Worm (Caenorhabditis elegans): Measurements from ENCODE around the gene jmjd-3.1.

jmjd-3.1 gene

ce11 chrX:8605005-8605404 is 34.2 kb downstream of the jmjd-3.1 start, which contains the start of the genes H35N09.2 and H35N09.1 (continued):
- no peak for TF ChIP-seq alr-1 (tag; optimal IDR thresholded peaks at IDR 0.05; ENCODE audit: borderline replicate concordance)
- TF ChIP-seq sox-4 (tag; optimal IDR thresholded peaks at IDR 0.05) = no peak
- peak; percentile 25 for TF ChIP-seq nhr-77 (tag; optimal IDR thresholded peaks at IDR 0.05)
- TF ChIP-seq ets-5 (GFP tag; IDR thresholded peaks at IDR 0.05) = no peak
- no peak for TF ChIP-seq mab-9 (GFP tag; IDR thresholded peaks at IDR 0.05)
- no peak for TF ChIP-seq ztf-4 (tag; optimal IDR thresholded peaks at IDR 0.05)
- no peak for TF ChIP-seq ceh-88 (GFP tag; IDR thresholded peaks at IDR 0.05)
- TF ChIP-seq efl-1 (optimal IDR thresholded peaks at IDR 0.05) = peak; percentile 50 to 55
- TF ChIP-seq efl-1 (GFP tag; optimal IDR thresholded peaks at IDR 0.05 in 1 of 2) = peak; percentile 47 to 66
- TF ChIP-seq unc-30 (tag; optimal IDR thresholded peaks at IDR 0.05) = no peak
- TF ChIP-seq lir-3 (tag; optimal IDR thresholded peaks at IDR 0.05; ENCODE audit: poor library complexity) = no peak
- no peak for TF ChIP-seq zip-4 (GFP tag; optimal IDR thresholded peaks at IDR 0.05)
- TF ChIP-seq mef-2 (tag; optimal IDR thresholded peaks at IDR 0.05) = no peak
- TF ChIP-seq pag-3 (tag; optimal IDR thresholded peaks at IDR 0.05; ENCODE audit: borderline replicate concordance, insufficient read depth) = no peak
- peak; percentile 33 for TF ChIP-seq skn-1 (tag; optimal IDR thresholded peaks at IDR 0.05)
- TF ChIP-seq lsy-2 (tag; optimal IDR thresholded peaks at IDR 0.05) = peak; percentile 39 to 67
- no peak for TF ChIP-seq dsc-1 (tag; optimal IDR thresholded peaks at IDR 0.05)
- no peak for TF ChIP-seq unc-86 (tag; optimal IDR thresholded peaks at IDR 0.05)
- peak; percentile 36 for TF ChIP-seq lin-13 (GFP tag; optimal IDR thresholded peaks at IDR 0.05)
- TF ChIP-seq isw-1 (GFP tag; IDR thresholded peaks at IDR 0.05) = no peak
- TF ChIP-seq grh-1 (GFP tag; IDR thresholded peaks at IDR 0.05) = no peak
- TF ChIP-seq unc-130 (tag; optimal IDR thresholded peaks at IDR 0.05) = peak; percentile 12
- no peak for TF ChIP-seq nhr-237 (tag; optimal IDR thresholded peaks at IDR 0.05)
- no peak for TF ChIP-seq egl-13 (tag; optimal IDR thresholded peaks at IDR 0.05)
- peak; percentile 8 to 78 for TF ChIP-seq lin-35 (GFP tag; optimal IDR thresholded peaks at IDR 0.05)
- TF ChIP-seq hlh-4 (tag; optimal IDR thresholded peaks at IDR 0.05) = no peak
- no peak for TF ChIP-seq nhr-85 (tag)
- TF ChIP-seq jun-1 (tag; optimal IDR thresholded peaks at IDR 0.05) = peak; percentile 17
- TF ChIP-seq nhr-12 (tag; optimal IDR thresholded peaks at IDR 0.05) = no peak
- TF ChIP-seq ceh-63 (GFP tag; optimal IDR thresholded peaks at IDR 0.05) = no peak
- no peak for TF ChIP-seq ceh-90 (tag; optimal IDR thresholded peaks at IDR 0.05)
- TF ChIP-seq lin-14 (GFP tag; optimal IDR thresholded peaks at IDR 0.05) = peak; percentile 71

DNA sequence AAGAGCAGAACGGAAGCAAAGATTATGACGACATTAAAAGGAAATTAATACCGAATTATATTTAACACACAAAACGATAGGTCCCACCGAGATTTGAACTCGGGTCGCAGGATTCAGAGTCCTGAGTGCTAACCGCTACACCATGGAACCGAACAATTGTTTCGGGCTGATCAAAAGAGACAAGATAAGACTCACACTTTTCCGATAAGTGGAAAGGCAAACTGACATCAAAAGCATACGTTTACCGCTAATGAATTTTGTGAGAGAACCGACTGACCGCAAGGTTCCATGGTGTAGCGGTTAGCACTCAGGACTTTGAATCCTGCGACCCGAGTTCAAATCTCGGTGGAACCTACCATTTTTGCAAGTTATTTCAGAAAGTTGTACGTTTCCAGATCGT is 37.9 kb downstream of the jmjd-3.1 start:
- TF ChIP-seq C16A3.4 (tag; optimal IDR thresholded peaks at IDR 0.05) (peak; percentile 9), mdl-1 (tag; optimal IDR thresholded peaks at IDR 0.05) (no peak), nhr-71 (tag; optimal IDR thresholded peaks at IDR 0.05) (peak; percentile 48), pag-3 (tag; optimal IDR thresholded peaks at IDR 0.05; ENCODE audit: borderline replicate concordance, insufficient read depth) (no peak), lir-3 (tag; optimal IDR thresholded peaks at IDR 0.05; ENCODE audit: poor library complexity) (peak; percentile 14), rnt-1 (tag; optimal IDR thresholded peaks at IDR 0.05) (peak; percentile 73), hpl-2 (GFP tag; optimal IDR thresholded peaks at IDR 0.05) (no peak), lsy-2 (tag; optimal IDR thresholded peaks at IDR 0.05) (peak; percentile 6 to 39), nhr-84 (tag; optimal IDR thresholded peaks at IDR 0.05) (no peak), dpl-1 (GFP tag; optimal IDR thresholded peaks at IDR 0.05) (no peak), snu-23 (GFP tag; optimal IDR thresholded peaks at IDR 0.05) (peak; percentile 50), ztf-4 (tag; optimal IDR thresholded peaks at IDR 0.05) (no peak), fos-1 (tag; optimal IDR thresholded peaks at IDR 0.05) (no peak), elt-3 (tag; optimal IDR thresholded peaks at IDR 0.05) (peak in 2 of 6 experiments; percentile 10), alr-1 (tag; optimal IDR thresholded peaks at IDR 0.05; ENCODE audit: borderline replicate concordance) (no peak), aly-2 (tag; optimal IDR thresholded peaks at IDR 0.05) (no peak), unc-30 (tag; optimal IDR thresholded peaks at IDR 0.05) (no peak), nhr-20 (tag; optimal IDR thresholded peaks at IDR 0.05) (peak; percentile 54), elt-2 (tag; optimal IDR thresholded peaks at IDR 0.05) (peak; percentile 33), lin-14 (GFP tag; optimal IDR thresholded peaks at IDR 0.05) (peak; percentile 26), nhr-77 (tag; optimal IDR thresholded peaks at IDR 0.05) (peak; percentile 36), ets-5 (GFP tag; IDR thresholded peaks at IDR 0.05) (no peak), unc-130 (tag; optimal IDR thresholded peaks at IDR 0.05) (peak; percentile 8), ceh-90 (tag; optimal IDR thresholded peaks at IDR 0.05) (no peak), nhr-19 (GFP tag; conservative IDR thresholded peaks at IDR 0.05) (peak; percentile 62), irx-1 (tag; optimal IDR thresholded peaks at IDR 0.05) (no peak), mef-2 (tag; optimal IDR thresholded peaks at IDR 0.05) (no peak), snpc-4 (tag; optimal IDR thresholded peaks at IDR 0.05) (no peak), lin-35 (GFP tag; optimal IDR thresholded peaks at IDR 0.05) (peak in 1 of 2 experiments; percentile 62), mep-1 (tag; optimal IDR thresholded peaks at IDR 0.05) (peak; percentile 4), nhr-12 (tag; optimal IDR thresholded peaks at IDR 0.05) (no peak), ceh-82 (tag; optimal IDR thresholded peaks at IDR 0.05) (peak in 2 of 3 experiments; percentile 11 to 23), xbp-1 (tag; optimal IDR thresholded peaks at IDR 0.05) (no peak)
